Fruit fly (Drosophila melanogaster) Kc167 (cell line): ENCODE data around the gene Archease.

Source experiments
- Myc ChIP-seq: fragments of >200 bp; optimal IDR thresholded peaks from 2 replicates; lab custom pipeline; 2017; ENCODE audit warnings: missing external identifiers
- Sin3A ChIP-seq: fragments of >200 bp; optimal IDR thresholded peaks from 2 replicates; lab custom pipeline; 2018; ENCODE audit warnings: missing external identifiers
- h ChIP-seq: fragments of >200 bp; optimal IDR thresholded peaks from 3 replicates; lab custom pipeline; 2018; ENCODE audit warnings: missing external identifiers
- insv ChIP-seq: fragments of >200 bp; optimal IDR thresholded peaks from 3 replicates; lab custom pipeline; 2018; ENCODE audit warnings: missing external identifiers
- psq ChIP-seq: fragments of >200 bp; optimal IDR thresholded peaks from 2 replicates; lab custom pipeline; 2017; ENCODE audit warnings: missing external identifiers
- ttk ChIP-seq: sonication (Bioruptor generic); optimal IDR thresholded peaks from 2 replicates; lab custom pipeline; 2017; ENCODE audit warnings: missing external identifiers

The Archease gene

DNA sequence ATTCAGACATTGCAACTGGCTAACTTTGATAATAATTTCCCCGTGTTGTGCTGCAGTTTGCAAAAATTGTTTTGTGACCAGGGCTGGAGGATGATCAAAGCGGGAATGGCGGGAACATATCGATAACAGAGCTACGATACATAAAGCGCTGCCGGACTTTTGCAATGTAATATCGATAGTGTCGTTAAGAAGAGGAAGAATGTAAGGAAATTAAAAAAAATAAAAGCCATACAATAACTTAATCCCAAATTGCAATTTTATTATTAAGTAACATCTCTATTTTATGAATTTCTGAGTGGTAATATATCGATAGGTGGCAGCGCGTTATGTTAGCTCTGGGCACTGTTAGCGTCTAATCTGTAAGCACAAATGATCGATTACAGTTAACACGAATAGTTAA lies 8.9 kb upstream of the Archease start, which contains the start of gene PolA1:
PolA1 (minus strand) TSS at position 115 of the 400 bp plus-strand sequence.
- TF ChIP-seq h (no peak), insv (lab: Kevin White, UChicago) (no peak), Myc (no peak), psq (no peak), ttk (lab: Kevin White, UChicago) (no peak), Sin3A (lab: Kevin White, UChicago) (no peak)

DNA sequence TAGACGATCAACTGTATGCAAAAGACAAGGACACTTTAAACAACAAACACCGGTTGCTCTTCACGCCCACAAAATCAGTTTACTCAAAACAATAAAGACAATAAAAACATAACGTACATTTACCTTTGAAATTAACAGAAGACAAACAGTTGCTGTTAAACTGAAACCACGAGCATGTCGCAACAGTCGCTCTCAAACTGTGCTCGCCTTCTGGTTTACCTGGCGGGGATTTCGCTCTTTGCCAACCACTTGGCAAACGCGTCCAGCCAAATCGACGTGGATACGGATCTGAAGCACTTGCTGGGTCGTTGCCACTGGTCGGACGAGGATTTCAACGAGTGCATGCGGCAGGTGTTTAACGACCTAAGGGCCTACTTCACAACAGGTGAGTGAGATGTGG lies 2.6 kb upstream of the Archease start:
- TF ChIP-seq insv (lab: Kevin White, UChicago): no peak
- no peak for TF ChIP-seq h
- TF ChIP-seq psq: no peak
- no peak for TF ChIP-seq Myc
- no peak for TF ChIP-seq ttk (lab: Kevin White, UChicago)
- TF ChIP-seq Sin3A (lab: Kevin White, UChicago): no peak

DNA sequence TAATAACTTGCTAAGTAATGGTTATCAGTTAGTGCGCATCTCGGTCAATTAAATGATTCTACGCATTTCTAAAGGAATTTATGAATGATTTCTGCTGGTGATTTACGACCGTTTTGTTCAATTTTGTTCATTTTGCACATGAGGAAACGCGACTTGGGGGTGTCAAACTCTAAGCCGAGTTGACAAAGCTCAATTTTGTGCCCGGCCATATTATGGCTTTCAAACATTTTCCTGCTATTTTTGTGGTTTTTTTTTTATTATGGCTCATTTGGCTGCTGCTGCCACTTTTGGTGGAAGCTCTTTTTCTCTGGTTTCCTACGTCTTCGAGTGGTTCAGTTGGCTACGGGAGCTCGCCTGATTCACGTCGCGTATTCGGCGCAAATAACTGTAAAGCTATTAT lies 1.3 kb upstream of the Archease start, which contains the start of gene Jhbp16:
Jhbp16 (plus strand) TSS at position 301 of the 400 bp plus-strand sequence.
- TF ChIP-seq psq: no peak
- TF ChIP-seq insv (lab: Kevin White, UChicago): no peak

DNA sequence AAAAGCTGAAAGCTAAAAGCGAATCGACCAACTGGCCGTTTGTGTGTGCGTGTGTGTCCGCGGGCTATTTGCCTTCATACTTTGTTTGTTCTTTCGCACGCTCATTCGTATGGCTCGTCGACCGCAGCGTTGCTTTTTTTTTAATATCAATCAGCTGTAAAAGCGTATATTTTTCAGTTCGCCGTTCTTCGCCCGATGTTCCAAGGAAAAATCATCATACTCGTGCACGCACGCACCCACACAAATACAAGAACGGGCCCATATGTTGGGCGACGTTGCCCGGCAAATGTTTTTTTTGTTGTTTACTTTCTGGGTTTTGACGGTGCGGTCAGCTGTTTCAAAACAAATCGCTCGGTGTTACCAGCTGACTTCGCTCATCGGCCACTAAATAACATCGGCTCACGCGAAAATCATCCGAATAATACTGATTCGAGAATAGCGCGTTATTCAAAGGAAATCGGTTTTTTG lies 2.1 kb downstream of the Archease start, which contains the start of gene E2f1:
E2f1 (minus strand) TSS at position 213 of the 468 bp plus-strand sequence.
- TF ChIP-seq ttk (lab: Kevin White, UChicago) (no peak), insv (lab: Kevin White, UChicago) (no peak), Sin3A (lab: Kevin White, UChicago) (no peak), psq (no peak), h (no peak), Myc (no peak)

DNA sequence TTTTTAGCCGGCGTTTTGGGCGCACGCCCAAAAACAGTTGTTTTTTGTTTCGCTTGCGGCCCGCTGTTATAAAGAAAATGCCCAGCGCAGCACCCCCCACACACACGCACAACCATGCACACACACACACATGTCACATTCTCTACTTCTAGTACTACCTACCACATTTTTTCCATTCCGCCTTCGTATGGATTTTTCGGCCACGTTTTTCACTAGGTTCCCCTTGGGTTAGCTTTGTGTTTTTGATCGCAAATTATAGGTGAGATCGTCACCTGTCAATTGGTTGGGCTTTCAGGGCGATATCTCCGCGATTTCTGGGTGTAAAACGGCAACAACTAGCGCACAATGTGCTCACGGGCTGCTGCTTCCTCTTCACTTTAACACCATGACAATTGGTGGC lies 2.7 kb downstream of the Archease start:
- no peak for TF ChIP-seq ttk (lab: Kevin White, UChicago)
- TF ChIP-seq Myc: no peak
- no peak for TF ChIP-seq psq
- no peak for TF ChIP-seq insv (lab: Kevin White, UChicago)
- TF ChIP-seq Sin3A (lab: Kevin White, UChicago): no peak
- TF ChIP-seq h: no peak

DNA sequence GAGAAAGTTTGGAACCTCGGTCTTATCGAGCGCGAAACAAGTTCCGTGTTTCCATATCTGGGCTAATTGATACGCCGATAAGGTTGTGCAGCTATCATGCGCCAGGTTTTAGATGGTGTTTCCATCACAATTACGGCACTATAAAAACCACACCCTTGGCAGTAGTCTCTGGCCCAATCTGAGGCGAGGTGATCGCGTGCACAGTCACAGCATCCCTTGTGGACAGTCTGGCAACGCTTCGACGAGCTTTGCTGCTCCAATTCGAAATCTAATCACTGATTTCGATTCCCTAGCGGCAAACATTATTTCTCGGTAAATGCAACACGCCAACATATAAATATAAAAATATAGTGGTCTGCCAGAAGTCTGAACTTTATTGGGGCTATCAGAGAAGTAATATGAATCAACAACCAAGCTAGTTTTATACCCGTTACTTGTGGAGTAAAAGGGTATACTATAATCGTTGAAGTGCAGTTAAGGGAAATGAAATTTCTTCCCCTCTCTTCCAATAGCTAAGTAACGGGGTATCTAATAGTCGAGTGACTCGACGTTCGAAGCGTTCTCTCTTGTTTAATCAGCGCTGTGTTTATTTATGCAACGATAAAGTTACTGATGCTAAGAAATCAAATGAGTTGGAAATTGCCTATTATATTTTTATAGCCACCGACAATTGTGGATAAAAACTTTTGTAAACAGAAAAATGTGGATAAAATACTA lies 3.9 kb downstream of the Archease start:
- TF ChIP-seq h: no peak
- no peak for TF ChIP-seq Myc
- TF ChIP-seq ttk (lab: Kevin White, UChicago): no peak
- no peak for TF ChIP-seq insv (lab: Kevin White, UChicago)
- TF ChIP-seq psq: no peak
- TF ChIP-seq Sin3A (lab: Kevin White, UChicago): no peak

DNA sequence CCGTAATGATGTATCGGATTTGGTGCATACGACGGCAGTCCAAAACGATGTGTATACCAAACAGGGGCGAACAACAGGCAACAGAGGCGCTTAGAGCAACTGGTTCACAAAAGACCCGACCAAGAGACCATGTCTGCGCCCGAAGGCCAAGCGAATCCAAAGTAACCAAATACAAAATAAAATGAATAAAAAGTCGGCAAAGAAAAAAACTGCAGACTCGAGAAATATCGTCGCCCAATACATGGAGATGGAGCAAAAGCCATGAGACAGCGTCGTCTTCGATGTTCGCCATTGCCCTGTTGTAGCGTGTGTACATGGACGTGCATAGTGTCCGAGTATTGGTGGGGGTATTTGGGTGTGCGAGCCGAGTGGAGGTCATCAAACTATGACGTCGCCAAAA lies 4.5 kb downstream of the Archease start:
- TF ChIP-seq psq (no peak), Myc (no peak), insv (lab: Kevin White, UChicago) (no peak), ttk (lab: Kevin White, UChicago) (no peak), Sin3A (lab: Kevin White, UChicago) (no peak), h (no peak)

DNA sequence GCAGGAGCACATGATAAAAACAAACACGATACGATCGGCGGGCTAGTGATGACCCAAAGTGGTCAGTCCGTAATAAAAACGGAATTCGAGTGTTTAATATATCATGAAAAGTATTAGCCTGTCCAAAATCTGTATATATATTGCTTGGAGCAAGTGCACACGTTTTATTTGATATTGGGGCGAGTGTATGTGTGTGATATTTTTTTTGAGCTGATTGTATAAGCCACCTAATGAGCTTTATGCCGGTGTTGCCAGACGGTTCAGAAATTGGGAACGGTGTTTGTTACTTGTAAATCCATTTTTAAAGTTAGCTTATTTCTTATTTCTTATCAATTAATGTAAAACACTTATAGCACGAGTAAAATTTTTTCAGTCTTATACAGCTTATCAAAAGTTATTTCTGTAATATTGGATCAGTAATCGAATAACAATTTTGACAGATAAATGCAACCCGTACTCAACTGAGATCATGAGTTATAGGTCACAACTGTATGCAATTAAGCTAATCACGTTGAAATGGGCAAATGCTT lies 5.2 kb downstream of the Archease start:
- no peak for TF ChIP-seq insv (lab: Kevin White, UChicago)
- no peak for TF ChIP-seq ttk (lab: Kevin White, UChicago)

DNA sequence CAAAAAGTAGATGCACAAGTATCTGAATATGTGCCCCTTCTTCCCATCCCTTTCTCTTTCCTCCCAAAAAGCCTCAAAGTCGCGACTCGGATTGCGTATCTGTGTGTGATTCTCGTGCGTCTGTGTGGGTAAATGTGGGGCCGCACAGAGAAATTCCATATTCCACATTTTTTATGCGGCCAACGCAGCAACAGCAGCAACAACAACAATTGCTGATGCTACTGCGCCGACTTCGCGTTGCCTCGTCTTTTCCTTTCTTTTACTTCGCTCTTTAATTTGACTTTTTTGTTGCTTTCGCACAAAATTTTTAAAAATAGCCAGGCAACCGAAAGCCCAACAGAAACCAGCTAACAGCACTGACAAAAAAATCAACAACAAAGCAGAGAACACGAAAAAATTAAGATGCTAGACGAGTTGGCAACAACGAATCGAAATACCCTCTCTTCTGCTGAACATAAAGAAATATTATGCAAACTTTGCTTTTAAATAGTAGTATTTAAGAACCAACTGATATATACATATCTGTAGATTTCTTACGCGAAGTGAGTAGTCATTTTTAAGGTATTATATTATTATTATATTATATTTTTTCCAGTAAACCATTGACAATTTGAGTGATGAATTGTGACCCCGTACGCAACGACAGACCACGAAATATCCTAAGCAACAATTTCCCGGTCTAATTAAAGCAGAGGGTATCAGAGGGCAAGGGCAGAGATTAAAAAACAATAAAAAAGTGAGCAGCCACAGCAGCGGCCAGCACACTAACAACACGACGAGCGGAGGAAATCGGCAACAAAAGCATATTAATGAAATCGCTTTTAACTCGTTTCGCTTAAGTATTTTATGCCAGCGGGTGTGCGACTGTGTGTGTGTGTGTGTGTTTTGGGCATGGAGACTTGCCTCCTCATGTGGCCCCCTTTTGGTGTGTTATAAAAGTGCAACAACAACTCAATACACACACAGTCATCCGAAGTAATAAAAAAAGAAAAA lies 6.0 kb downstream of the Archease start:
- TF ChIP-seq h (no peak), psq (no peak), insv (lab: Kevin White, UChicago) (no peak), ttk (lab: Kevin White, UChicago) (no peak), Myc (no peak), Sin3A (lab: Kevin White, UChicago) (no peak)

DNA sequence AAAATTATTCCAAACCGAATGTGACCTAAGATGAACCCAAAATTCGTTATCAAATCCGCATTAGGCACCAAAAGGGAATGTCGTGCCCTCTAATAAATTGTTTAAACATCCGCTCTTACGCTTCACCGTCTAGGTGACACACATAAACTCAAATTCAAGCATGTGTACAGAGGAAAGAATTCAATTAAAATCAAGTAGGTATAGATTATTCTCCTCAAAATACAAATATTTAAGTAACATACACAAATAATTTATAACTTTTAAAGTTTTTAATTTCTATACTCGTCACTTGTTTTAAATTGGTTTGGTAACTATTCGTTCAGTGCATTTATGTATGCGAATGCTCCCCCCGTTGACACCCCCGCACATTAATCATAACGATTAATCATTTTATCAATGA lies 7.4 kb downstream of the Archease start:
- TF ChIP-seq insv (lab: Kevin White, UChicago) (no peak), ttk (lab: Kevin White, UChicago) (no peak), psq (no peak), Myc (no peak), Sin3A (lab: Kevin White, UChicago) (no peak), h (no peak)

DNA sequence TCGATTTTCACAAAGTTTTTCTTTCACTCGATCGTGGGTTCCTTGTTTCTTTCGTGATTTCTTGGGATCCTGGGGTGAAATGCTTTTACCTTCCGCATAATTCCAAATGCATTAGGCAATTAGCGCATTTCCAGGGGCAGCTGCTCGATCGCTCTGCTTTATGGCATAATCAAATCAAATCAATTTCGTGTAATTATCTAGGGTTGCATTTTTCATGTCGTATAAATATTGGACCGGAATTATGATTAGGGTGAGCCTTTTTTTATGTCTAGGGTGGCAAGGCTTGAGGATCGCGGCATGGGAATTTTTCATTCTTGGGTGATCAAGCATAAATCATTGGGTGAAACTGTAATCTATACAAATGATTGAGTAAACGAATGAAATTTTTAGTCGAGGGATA lies 8.0 kb downstream of the Archease start:
- TF ChIP-seq h (no peak), insv (lab: Kevin White, UChicago) (no peak), psq (no peak), ttk (lab: Kevin White, UChicago) (no peak), Myc (no peak), Sin3A (lab: Kevin White, UChicago) (no peak)

DNA sequence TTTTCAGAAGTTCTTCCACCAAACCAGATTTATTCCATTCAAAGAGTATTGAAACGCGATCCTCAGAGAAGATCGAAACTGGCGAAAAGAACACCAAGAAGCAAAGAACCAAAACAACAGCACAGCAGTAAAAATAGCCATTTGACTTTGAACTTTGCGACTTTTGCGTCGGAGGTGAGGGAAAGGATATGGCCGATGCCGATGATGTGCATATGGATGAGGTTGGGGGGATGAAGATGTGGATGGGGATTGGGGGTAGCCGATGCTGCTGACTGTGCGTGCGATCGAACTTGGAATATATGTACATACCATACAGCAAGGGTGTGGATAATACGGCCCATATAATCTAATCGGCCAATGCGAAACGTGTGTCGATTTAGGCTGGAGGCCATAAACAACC lies 9.3 kb downstream of the Archease start:
- TF ChIP-seq psq (no peak), Sin3A (lab: Kevin White, UChicago) (no peak), ttk (lab: Kevin White, UChicago) (no peak), insv (lab: Kevin White, UChicago) (no peak), Myc (no peak), h (no peak)
